Worm (Caenorhabditis elegans): ENCODE data around the gene Y47D3B.3.
A peak's percentile ranks its signal among the peaks of the same experiment; 100 is the strongest.

The Y47D3B.3 gene

ce11 chrIII:11426906-11427305 lies 29.3 kb downstream of the Y47D3B.3 start, which contains the start of gene idpc-1:
TSS of gene idpc-1 (plus strand) at chrIII:11427206.
- no peak for TF ChIP-seq nhr-19 (GFP tag; conservative IDR thresholded peaks at IDR 0.05)
- no peak for TF ChIP-seq rnt-1 (tag; optimal IDR thresholded peaks at IDR 0.05)
- TF ChIP-seq snu-23 (GFP tag; optimal IDR thresholded peaks at IDR 0.05): no peak
- no peak for TF ChIP-seq grh-1 (GFP tag; IDR thresholded peaks at IDR 0.05)
- no peak for TF ChIP-seq snpc-4 (tag; optimal IDR thresholded peaks at IDR 0.05)
- TF ChIP-seq zag-1 (tag; optimal IDR thresholded peaks at IDR 0.05): no peak
- no peak for TF ChIP-seq xbp-1 (tag; optimal IDR thresholded peaks at IDR 0.05)
- TF ChIP-seq nhr-12 (tag; optimal IDR thresholded peaks at IDR 0.05): no peak

ce11 chrIII:11427548-11428152 lies 30.1 kb downstream of the Y47D3B.3 start:
- TF ChIP-seq hlh-4 (tag; optimal IDR thresholded peaks at IDR 0.05): no peak
- TF ChIP-seq fos-1 (tag; optimal IDR thresholded peaks at IDR 0.05): no peak
- no peak for TF ChIP-seq lin-35 (GFP tag; optimal IDR thresholded peaks at IDR 0.05)
- no peak for TF ChIP-seq lin-14 (GFP tag; optimal IDR thresholded peaks at IDR 0.05)
- TF ChIP-seq ceh-8 (GFP tag; optimal IDR thresholded peaks at IDR 0.05): peak; percentile 65
- no peak for TF ChIP-seq F16B12.6 (tag; optimal IDR thresholded peaks at IDR 0.05)
- no peak for TF ChIP-seq nhr-47 (tag; optimal IDR thresholded peaks at IDR 0.05)

DNA sequence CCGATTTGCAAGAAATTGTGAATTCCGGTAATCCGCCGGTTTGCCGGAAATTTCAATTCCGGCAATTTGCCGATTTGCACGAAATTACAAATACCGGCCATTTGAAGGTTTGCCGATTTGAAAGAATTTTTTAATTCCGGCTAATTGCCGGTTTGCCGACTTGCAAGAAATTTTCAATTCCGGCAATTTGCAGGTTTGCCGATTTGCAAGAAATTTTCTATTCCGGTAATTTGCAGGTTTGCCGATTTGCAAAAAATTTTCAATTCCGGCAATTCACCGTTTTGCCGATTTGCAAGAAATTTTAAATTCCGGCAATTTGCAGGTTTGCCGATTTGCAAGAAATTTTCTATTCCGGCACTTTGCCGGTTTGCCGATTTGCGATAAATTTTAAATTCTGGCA lies 37.3 kb downstream of the Y47D3B.3 start:
- TF ChIP-seq ceh-88 (GFP tag; IDR thresholded peaks at IDR 0.05): peak; percentile 28; the same call in 1 of the 2 replicates
- TF ChIP-seq ets-5 (GFP tag; IDR thresholded peaks at IDR 0.05): 0 out of 2 replicates have a peak, but pooled peaks have one; percentile 85
- TF ChIP-seq unc-98 (GFP tag; IDR thresholded peaks at IDR 0.05): peak; percentile 21; the same call in 1 of the 2 replicates

DNA sequence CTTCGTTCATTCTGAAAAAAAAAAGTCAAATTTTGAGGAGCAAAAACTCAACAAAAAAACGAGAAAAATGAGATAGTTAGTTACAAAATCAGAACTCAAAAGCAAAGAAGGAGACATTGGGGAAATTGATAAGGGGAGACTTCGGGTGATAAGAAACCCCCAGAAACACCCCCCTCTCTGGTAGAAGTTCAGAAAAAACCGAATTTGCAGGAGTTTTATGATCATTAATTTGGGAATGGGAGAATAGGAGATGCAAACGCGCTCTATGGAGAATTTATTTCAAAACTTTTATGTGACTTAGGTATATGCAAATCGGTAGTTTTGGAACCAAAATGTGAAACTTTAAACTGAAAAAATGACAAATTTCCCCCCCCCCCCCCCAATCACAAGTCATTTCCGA lies 45.0 kb downstream of the Y47D3B.3 start, which contains the start of gene sbp-1:
TSS of gene sbp-1 (minus strand) at position 11 of the 400 bp plus-strand sequence.
- TF ChIP-seq elt-2 (tag; optimal IDR thresholded peaks at IDR 0.05) (peak; percentile 49), snpc-4 (tag; optimal IDR thresholded peaks at IDR 0.05) (no peak), lin-35 (GFP tag; optimal IDR thresholded peaks at IDR 0.05) (peak in 1 of 2 experiments; percentile 10), efl-1 (optimal IDR thresholded peaks at IDR 0.05) (no peak), efl-1 (GFP tag; optimal IDR thresholded peaks at IDR 0.05 in 1 of 2) (peak in 1 of 2 experiments; percentile 35)

DNA sequence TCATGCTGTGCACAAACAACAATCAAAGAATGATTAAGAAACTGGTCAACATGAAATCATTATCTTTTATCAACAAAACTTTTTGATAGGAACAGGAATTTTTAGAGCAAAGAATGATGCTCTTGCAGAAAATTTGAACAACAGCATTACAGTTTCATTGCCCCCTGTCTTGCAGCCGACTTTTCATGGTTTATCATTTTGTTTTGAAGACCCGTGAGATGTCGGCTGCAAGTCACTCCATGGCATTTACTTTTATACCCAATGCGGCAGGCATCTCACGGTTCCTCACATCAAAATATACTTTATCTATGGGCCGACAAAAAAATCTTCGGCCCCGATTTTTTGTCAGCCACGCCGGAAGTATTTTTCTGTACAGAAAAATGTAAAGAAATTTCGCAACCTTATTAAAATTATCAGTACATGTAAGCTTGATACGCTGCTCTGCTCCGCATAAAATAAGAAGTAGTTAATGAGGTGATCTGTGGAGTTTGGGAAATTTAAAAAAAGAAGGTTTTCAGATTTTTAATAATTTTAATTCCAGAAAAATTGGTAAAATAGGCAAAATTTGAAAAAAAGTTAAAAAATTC lies 45.9 kb downstream of the Y47D3B.3 start:
- TF ChIP-seq skn-1 (tag; optimal IDR thresholded peaks at IDR 0.05) (no peak), elt-2 (tag; optimal IDR thresholded peaks at IDR 0.05) (peak; percentile 0)

DNA sequence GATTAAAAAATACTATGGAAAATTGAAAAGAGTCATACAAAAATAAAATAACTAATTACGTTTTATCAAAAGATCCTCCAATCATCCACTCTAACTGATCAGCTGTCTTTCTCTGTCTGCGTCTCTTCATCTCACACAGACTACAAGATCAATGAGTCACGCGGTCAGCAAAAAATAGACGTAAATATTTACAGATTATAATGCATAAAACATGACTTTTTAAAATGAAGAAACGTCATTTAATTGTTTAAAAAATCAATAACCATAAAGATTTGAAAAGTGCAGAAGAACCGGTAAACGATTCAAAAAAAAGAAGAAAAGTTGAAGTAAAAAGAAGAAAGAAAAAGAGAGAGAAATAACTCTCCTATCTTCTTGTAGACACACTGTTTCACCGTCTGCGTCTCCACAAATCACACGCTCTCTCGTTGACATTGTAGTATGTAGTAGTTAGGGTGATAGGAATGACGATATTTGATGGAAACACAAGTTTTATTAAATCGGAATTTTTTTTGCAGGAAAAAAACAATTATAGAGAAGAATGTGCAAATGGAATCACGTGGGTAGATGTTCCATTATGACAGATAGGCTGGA lies 47.3 kb downstream of the Y47D3B.3 start:
- TF ChIP-seq efl-3 (GFP tag; optimal IDR thresholded peaks at IDR 0.05): no peak
- TF ChIP-seq fos-1 (tag; optimal IDR thresholded peaks at IDR 0.05): no peak
- TF ChIP-seq Y116A8C.19 (tag; optimal IDR thresholded peaks at IDR 0.05; ENCODE audit: borderline replicate concordance): no peak
- TF ChIP-seq lin-13 (GFP tag; optimal IDR thresholded peaks at IDR 0.05): no peak
- no peak for TF ChIP-seq nhr-76 (tag; optimal IDR thresholded peaks at IDR 0.05)
- TF ChIP-seq unc-98 (GFP tag; IDR thresholded peaks at IDR 0.05): no peak
- no peak for TF ChIP-seq sup-37 (GFP tag; optimal IDR thresholded peaks at IDR 0.05)
- TF ChIP-seq swsn-7 (tag; optimal IDR thresholded peaks at IDR 0.05): peak; percentile 30
- no peak for TF ChIP-seq pag-3 (tag; optimal IDR thresholded peaks at IDR 0.05; ENCODE audit: borderline replicate concordance, insufficient read depth)
- peak; percentile 73 for TF ChIP-seq nhr-20 (tag; optimal IDR thresholded peaks at IDR 0.05)
- TF ChIP-seq lin-35 (GFP tag; optimal IDR thresholded peaks at IDR 0.05): peak in 1 of 2 experiments; percentile 58
- no peak for TF ChIP-seq nhr-237 (tag; optimal IDR thresholded peaks at IDR 0.05)
- TF ChIP-seq ets-5 (GFP tag; IDR thresholded peaks at IDR 0.05): no peak
- no peak for TF ChIP-seq ceh-8 (GFP tag; optimal IDR thresholded peaks at IDR 0.05)
- no peak for TF ChIP-seq skn-1 (tag; optimal IDR thresholded peaks at IDR 0.05)
- no peak for TF ChIP-seq unc-62 (GFP tag; optimal IDR thresholded peaks at IDR 0.05)
- peak in 1 of 2 experiments; percentile 33 for TF ChIP-seq mdl-1 (tag; optimal IDR thresholded peaks at IDR 0.05)
- no peak for TF ChIP-seq fkh-8 (tag; optimal IDR thresholded peaks at IDR 0.05)
- TF ChIP-seq C04F5.9 (tag; optimal IDR thresholded peaks at IDR 0.05): no peak
- TF ChIP-seq grh-1 (GFP tag; IDR thresholded peaks at IDR 0.05): no peak
- TF ChIP-seq pqm-1 (tag; optimal IDR thresholded peaks at IDR 0.05): no peak
- TF ChIP-seq zip-4 (GFP tag; optimal IDR thresholded peaks at IDR 0.05): no peak
- no peak for TF ChIP-seq fkh-4 (tag; optimal IDR thresholded peaks at IDR 0.05; ENCODE audit: borderline replicate concordance)
- no peak for TF ChIP-seq zag-1 (tag; optimal IDR thresholded peaks at IDR 0.05)
- no peak for TF ChIP-seq unc-86 (tag; optimal IDR thresholded peaks at IDR 0.05)
- TF ChIP-seq efl-1 (optimal IDR thresholded peaks at IDR 0.05): peak in 1 of 2 experiments; percentile 16
- TF ChIP-seq efl-1 (GFP tag; optimal IDR thresholded peaks at IDR 0.05 in 1 of 2): peak; percentile 16 to 88

Data from whole organism, L1 larva.